Worm (Caenorhabditis elegans): ENCODE results near the gene T26H10.2.
A peak's percentile ranks its signal among the peaks of the same experiment; 100 is the strongest.
"Not testable (repeated sequence)": the region's sequence is repeated elsewhere in the genome, so short reads cannot be mapped to it uniquely, and the experiment has no call there.

T26H10.2 gene

DNA sequence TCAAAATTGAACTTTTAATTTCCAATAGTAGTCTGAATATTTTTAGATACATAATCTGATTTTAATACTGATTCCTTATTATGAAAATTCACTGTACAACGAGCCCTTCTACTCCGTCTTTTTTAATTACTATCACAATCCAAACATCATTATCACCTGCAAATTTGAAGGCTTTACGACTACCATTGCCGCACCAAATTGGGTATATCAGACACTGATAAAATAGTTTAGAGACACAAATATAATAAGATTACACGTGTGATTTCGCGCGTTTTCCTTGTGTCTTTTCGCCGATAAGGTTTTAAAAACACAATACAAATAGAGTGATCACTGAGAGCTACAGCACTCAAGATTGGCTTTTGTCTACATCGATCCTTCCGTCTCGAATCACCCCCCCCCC lies 21.4 kb downstream of the T26H10.2 start:
- TF ChIP-seq aly-2 (tag; optimal IDR thresholded peaks at IDR 0.05) = no peak
- peak; percentile 71 for TF ChIP-seq fos-1 (tag; optimal IDR thresholded peaks at IDR 0.05)
- no peak for TF ChIP-seq nhr-237 (tag; optimal IDR thresholded peaks at IDR 0.05)
- TF ChIP-seq ZK546.5 (tag; optimal IDR thresholded peaks at IDR 0.05) = no peak
- TF ChIP-seq nhr-6 (tag; optimal IDR thresholded peaks at IDR 0.05) = no peak
- TF ChIP-seq sma-9 (GFP tag; optimal IDR thresholded peaks at IDR 0.05) = peak; percentile 24
- TF ChIP-seq sma-9 (tag; optimal IDR thresholded peaks at IDR 0.05) = no peak

DNA sequence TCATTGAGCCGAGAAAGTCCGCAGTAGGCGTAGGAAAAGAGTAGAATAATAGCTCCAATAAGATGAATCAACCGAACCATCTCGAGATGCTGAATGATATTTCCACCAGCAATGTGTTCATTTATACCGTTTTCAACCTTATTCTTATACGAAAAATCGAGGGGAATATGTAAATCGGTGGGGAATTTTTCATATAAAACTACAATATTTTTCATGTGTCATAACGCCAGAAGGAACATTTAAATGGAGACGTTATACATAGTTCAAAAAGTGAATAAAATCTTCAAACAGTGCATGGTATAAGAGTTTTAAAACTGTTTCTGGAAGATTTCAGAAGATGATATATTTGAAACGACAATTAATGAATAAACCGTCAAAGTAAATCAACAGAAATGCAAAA lies 21.9 kb downstream of the T26H10.2 start, which contains the start of gene nas-19:
Gene nas-19 (minus strand): TSS at position 101 of the 400 bp plus-strand sequence.
- TF ChIP-seq unc-55 (GFP tag; optimal IDR thresholded peaks at IDR 0.05) = no peak
- no peak for TF ChIP-seq nhr-129 (tag; optimal IDR thresholded peaks at IDR 0.05)
- no peak for TF ChIP-seq peb-1 (tag; optimal IDR thresholded peaks at IDR 0.05)
- no peak for TF ChIP-seq nhr-23 (tag; optimal IDR thresholded peaks at IDR 0.05)
- no peak for TF ChIP-seq lin-11 (tag; optimal IDR thresholded peaks at IDR 0.05)
- TF ChIP-seq nhr-6 (tag; optimal IDR thresholded peaks at IDR 0.05) = no peak
- no peak for TF ChIP-seq nhr-237 (tag; optimal IDR thresholded peaks at IDR 0.05)
- TF ChIP-seq zag-1 (tag; optimal IDR thresholded peaks at IDR 0.05) = no peak
- no peak for TF ChIP-seq Y55F3AM.14 (GFP tag; optimal IDR thresholded peaks at IDR 0.05)
- no peak for TF ChIP-seq F13H6.1 (tag; optimal IDR thresholded peaks at IDR 0.05)
- no peak for TF ChIP-seq elt-3 (tag; optimal IDR thresholded peaks at IDR 0.05)
- TF ChIP-seq egl-27 (tag; optimal IDR thresholded peaks at IDR 0.05) = no peak
- no peak for TF ChIP-seq nhr-25 (tag; optimal IDR thresholded peaks at IDR 0.05)
- no peak for TF ChIP-seq aly-2 (tag; optimal IDR thresholded peaks at IDR 0.05)
- no peak for TF ChIP-seq lin-13 (GFP tag; optimal IDR thresholded peaks at IDR 0.05)
- no peak for TF ChIP-seq ztf-11 (tag; optimal IDR thresholded peaks at IDR 0.05)
- no peak for TF ChIP-seq lin-39 (tag; optimal IDR thresholded peaks at IDR 0.05)
- TF ChIP-seq blmp-1 (tag; optimal IDR thresholded peaks at IDR 0.05; ENCODE audit: insufficient read depth) = no peak

DNA sequence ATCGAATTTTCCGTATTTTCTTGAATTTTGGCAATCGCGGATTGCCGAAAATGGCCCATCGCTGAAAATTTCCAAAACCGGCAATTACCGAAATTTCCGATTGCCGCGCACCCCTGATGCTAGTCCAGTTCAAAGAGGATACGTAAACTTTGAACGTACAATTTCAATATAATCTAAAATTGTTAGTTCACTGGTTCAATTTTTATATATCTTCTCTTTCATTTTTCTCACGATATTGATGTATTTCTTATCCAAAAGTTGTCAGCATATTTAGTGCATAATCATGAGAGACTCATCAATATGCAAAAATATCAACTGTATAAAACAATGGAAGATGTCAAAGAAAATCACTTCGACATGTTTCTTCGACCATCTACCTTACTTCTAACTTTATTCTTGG lies 25.8 kb downstream of the T26H10.2 start, which contains the start of gene nas-17:
Gene nas-17 (plus strand): TSS at position 301 of the 400 bp plus-strand sequence.
- no peak for TF ChIP-seq lin-39 (tag; optimal IDR thresholded peaks at IDR 0.05)
- TF ChIP-seq ztf-1 (GFP tag; conservative IDR thresholded peaks at IDR 0.05) = no peak
- no peak for TF ChIP-seq ceh-82 (tag; optimal IDR thresholded peaks at IDR 0.05)
- no peak for TF ChIP-seq sem-4 (tag; optimal IDR thresholded peaks at IDR 0.05)
- TF ChIP-seq F13H6.1 (tag; optimal IDR thresholded peaks at IDR 0.05) = no peak
- no peak for TF ChIP-seq sma-3 (GFP tag; optimal IDR thresholded peaks at IDR 0.05)
- TF ChIP-seq nhr-77 (tag; optimal IDR thresholded peaks at IDR 0.05) = no peak
- TF ChIP-seq peb-1 (tag; optimal IDR thresholded peaks at IDR 0.05) = no peak
- TF ChIP-seq zag-1 (tag; optimal IDR thresholded peaks at IDR 0.05) = no peak

DNA sequence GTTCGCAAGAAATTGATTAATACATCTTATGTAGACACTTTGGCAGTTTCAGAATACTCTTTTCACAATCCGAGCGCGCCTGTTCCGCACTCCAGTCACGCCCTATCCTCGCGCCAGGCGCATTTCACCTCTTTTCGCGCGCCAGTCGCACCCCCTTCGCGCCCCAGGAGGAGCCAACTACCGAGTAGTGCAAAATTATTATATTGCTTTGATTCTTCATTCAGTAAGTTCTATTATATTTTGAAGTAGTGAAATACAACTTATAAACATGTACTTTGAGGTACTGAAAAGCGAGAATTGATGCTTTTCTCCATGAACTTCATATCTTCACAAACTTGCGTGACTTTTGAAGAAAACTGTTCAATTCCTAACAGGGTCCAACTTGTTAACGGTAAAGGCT lies 28.3 kb downstream of the T26H10.2 start, which contains the start of gene nas-18:
Gene nas-18 (plus strand): TSS at position 301 of the 400 bp plus-strand sequence.
- TF ChIP-seq nhr-21 (tag; optimal IDR thresholded peaks at IDR 0.05); elt-1 (tag; optimal IDR thresholded peaks at IDR 0.05); lin-13 (GFP tag; optimal IDR thresholded peaks at IDR 0.05): not testable (repeated sequence)

DNA sequence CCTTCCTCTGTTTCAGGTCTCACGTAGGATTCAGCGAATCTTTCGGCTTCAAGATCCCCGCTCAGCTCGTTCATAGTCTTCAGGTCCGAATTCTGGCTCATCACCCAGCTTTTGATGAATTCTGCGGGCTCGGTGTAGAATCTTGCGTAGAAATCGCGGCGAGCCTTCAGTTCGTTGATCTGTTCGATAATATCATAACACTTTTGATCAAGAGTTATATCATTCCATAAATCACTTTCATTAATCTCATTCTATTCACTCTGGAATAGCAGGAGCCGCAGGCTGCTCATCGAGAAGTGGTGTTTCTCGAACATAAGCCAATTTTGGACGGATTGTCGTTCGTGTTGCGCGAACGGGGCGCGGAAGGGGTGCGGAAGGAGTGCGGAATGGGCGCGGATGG lies 29.4 kb downstream of the T26H10.2 start, which contains the start of gene K03B8.4:
Gene K03B8.4 (minus strand): TSS at position 101 of the 400 bp plus-strand sequence.
- TF ChIP-seq dmd-4, peb-1, crh-2 (tag; optimal IDR thresholded peaks at IDR 0.05): not testable (repeated sequence)

DNA sequence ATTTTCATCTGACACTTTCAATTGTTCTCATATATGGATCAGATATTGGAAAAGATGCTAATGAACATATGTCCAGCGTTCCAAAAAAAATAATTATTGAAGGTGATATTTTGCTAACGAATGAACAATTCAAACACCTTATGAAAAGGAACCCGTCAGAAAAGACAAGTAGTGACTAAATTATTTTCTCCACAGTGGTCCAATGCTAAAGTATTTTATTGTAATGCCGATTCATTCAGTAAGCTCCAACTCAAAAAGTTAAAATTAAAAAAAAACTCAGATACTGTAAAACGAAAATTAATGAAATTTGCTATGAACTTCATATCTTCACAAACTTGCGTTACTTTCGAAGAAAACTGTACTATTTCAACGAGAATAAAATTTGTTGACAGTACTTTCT lies 32.4 kb downstream of the T26H10.2 start, which contains the start of gene nas-16:
Gene nas-16 (plus strand): TSS at position 301 of the 400 bp plus-strand sequence.
- TF ChIP-seq ceh-16 (tag; optimal IDR thresholded peaks at IDR 0.05) (no peak), nhr-21 (tag; optimal IDR thresholded peaks at IDR 0.05) (no peak), nhr-6 (tag; optimal IDR thresholded peaks at IDR 0.05) (no peak), Y55F3AM.14 (GFP tag; optimal IDR thresholded peaks at IDR 0.05) (no peak), ztf-4 (tag; optimal IDR thresholded peaks at IDR 0.05) (no peak), ztf-1 (GFP tag; conservative IDR thresholded peaks at IDR 0.05) (no peak), ama-1 (optimal IDR thresholded peaks at IDR 0.05) (no peak), R02D3.7 (tag; optimal IDR thresholded peaks at IDR 0.05) (no peak), snpc-4 (tag; optimal IDR thresholded peaks at IDR 0.05) (no peak)

Measured in whole organism, L2 larva.